Fruit fly (Drosophila melanogaster) ovary, adult (tissue): ENCODE measurements around the gene ntc.

Source experiments
- CG17801 ChIP-seq: fragments of 200-800 bp; optimal IDR thresholded peaks from 2 replicates; lab custom pipeline; 2019; ENCODE audit warnings: missing biosample characterization, mild to moderate bottlenecking, missing genetic modification characterization, moderate library complexity; ENCODE audit not compliant: partially characterized antibody

Gene ntc

DNA sequence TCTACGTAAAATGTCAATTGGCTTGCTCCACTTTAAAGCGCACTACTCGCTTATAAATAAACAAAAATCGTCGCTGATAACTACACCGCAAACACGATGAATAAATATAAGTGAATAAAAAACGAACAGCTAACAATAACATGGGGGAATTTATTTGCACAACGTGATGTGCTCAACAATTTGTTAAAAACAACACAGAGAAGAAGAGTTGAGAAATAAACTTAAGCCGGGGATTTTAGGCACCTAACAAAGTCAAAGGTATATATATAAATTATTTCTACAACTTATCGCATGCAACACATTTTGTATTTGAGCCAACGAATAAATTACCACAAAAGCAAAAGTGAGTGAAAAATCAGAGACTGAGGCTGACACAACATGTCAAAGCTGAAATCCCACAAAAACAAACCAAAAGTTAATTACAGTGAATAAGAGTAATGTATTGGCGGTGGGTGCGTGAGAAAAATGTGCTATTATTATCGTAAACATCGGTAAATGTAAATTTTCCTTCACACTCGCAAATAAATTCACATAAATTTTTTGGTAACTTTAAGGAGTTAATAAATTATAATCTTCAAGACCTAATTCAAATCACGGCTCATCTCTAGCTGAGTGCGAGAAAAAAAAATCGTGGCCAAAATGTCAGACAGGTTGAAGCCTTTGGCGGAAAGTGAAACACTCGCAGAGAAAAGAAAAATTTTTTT is 33.8 kb downstream of the ntc start:
- peak; percentile 7 for TF ChIP-seq CG17801 (GFP tag; lab: Kevin White, UChicago)

DNA sequence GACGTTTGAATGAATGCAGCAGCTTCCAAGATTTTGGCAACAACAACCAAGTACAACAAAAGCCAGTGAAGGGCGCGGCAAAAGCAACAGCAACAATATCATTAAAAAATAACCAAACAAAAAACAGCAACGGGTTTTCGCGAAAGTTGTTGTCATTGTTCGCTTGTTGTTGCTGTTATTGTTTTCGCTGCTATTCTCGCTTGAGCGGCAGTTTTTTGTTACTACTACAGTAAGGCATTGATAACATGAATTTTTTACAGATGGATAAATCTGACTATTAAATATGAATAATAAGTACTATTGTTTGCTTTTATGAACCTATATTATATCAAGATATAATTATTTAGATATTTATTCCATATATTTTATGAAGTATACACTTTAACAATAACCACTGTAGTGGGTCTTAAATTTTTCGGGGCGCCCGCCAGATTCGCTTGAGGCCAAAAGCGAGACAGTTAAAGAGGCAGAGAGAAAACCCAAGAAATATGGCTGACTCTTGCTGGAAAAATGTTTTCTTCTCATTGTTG is 34.8 kb downstream of the ntc start:
- TF ChIP-seq CG17801 (GFP tag; lab: Kevin White, UChicago) = peak; percentile 87

DNA sequence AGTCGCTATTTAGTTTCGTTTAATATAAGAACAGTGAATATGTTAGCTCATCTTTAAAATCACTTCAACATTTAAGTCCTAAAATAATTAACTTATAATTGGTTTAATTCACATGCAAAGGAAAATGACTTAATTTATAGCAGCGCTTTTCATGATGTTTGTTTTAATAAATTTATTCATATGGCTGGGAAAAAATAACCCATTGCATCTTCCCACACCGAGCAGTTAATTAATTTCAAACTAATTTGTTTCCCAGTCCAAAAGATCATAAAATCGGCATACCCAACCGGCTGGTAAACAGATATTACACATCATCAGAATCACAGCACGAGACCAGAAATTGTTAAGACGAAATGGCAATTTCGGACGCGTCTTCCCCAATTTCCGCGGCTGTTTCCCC is 35.4 kb downstream of the ntc start:
- TF ChIP-seq CG17801 (GFP tag; lab: Kevin White, UChicago) = no peak

DNA sequence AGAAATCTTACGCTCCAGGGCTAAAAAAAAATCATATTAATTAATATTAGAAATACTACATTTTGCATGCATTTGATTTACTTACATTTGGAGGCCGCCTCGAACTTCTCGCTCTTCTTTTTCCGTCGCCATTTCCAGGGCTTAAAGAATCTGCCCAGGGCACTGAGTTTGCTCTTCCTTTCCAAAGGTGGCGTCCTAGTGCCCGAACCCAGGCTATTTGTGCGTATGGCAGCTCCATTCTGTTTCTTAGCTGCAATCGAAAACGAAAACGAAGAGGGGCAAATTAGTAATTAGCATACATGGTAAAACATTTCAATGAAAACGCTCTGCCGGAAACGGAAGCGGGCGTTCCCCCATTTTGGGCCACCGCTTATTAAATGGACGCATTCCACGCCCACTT is 37.1 kb downstream of the ntc start:
- TF ChIP-seq CG17801 (GFP tag; lab: Kevin White, UChicago) = no peak

DNA sequence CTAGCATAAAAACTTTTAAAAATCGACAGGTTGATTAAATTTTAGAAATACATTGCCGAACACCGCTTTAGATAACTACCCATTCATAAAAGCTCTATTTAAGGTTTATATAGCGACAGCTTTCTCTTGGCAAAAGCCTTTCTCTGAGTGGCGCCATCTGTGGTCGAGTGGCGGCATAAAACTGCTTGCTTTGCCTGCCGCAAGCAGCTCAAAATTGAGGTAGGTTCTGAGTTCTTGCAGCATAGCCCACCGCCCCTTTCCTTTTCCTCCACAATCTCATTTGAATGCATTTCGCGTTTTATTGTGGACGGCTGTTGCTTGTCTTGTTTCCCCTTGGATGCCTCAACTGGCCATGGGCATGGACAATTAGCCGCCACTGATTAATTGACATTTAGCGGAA is 38.4 kb downstream of the ntc start:
- no peak for TF ChIP-seq CG17801 (GFP tag; lab: Kevin White, UChicago)

DNA sequence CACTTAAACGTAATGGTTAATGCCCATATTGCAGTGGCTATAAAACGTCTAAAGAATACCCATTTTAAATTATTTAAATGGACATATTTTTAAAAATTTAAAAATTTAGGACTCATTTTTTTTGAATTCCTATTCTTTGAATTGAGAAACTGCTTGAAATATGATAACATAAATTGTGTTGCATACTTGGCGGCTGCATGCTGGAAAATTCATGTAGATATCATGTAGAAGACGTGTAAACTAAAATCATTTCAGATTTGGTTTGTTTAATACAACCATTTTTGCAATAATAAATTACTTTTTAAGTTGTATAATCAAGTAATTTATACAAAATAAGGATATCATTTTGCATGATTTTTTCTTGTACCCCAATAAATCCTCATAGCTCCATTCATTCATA is 39.6 kb downstream of the ntc start:
- no peak for TF ChIP-seq CG17801 (GFP tag; lab: Kevin White, UChicago)

DNA sequence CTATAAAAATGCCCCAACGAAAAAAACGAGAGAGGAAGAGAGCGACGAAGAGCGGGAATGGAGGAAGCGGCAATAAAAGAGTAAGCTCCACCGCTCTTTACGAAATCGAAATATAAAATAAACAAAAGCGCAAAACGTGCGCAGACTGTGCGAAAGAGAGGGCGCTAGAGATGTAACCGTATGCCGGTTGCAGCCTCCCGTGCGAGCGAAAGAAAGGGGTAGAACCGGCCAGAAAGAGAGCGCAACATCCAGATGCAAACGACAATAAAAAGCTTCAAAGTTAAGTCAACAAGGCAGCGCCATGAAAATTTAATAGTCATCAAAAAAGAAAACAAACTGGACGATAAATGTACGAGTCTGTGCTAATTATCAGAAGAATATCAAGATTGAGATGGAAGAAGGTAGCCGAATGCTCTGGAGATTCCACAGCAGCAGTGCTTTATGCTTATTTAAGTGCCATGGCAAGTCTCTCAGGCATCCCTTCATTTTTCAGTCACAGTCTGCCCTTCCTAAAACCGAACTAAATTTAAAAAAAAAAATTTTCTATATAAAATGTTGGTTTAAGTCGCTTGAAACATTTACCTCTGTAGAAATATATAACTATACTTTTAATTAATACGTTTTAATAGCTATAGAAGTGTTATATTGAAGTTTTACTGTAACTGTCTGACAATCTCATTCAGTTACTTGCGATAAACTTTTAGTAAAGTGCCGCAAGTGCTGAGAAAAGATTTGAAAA is 40.3 kb downstream of the ntc start:
- no peak for TF ChIP-seq CG17801 (GFP tag; lab: Kevin White, UChicago)

DNA sequence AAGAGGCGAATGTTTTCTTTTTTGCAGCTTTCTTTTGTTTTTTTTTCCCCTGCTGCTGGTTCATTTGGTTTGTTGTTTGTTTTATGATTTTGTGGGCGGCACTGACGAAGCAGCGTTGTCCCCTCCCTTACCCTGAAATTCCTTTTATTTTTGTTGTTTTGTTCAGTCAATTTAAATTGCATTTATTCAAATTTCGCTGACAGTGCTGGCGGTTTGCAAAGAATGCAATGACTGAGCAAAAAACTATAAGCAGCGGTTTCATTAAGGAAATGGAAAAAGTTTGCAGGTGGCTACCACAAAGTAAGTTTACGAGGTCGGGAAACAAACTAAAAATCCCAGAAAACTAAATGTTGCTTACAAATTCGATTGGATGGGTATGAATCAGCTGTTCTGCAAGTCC is 41.9 kb downstream of the ntc start:
- TF ChIP-seq CG17801 (GFP tag; lab: Kevin White, UChicago) = no peak

DNA sequence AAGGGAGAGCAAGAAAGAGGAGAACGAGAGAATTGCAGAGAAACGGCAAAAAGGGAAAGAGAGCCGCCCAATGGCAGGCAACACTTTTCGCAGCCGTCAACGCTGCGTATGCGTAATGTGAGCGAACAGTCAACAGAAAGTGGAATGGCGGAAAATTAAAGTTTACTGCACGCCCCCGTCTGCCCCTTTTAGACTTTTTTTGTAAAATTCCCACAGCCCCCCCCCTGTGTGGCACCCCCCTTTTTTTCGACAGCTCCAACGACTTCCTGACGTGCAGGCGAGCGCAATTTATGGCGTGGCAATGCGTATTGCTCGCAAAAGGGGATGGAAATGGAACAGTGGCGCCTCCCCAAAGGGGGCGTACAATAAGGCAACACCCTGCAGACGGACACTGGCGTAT is 42.9 kb downstream of the ntc start:
- no peak for TF ChIP-seq CG17801 (GFP tag; lab: Kevin White, UChicago)

DNA sequence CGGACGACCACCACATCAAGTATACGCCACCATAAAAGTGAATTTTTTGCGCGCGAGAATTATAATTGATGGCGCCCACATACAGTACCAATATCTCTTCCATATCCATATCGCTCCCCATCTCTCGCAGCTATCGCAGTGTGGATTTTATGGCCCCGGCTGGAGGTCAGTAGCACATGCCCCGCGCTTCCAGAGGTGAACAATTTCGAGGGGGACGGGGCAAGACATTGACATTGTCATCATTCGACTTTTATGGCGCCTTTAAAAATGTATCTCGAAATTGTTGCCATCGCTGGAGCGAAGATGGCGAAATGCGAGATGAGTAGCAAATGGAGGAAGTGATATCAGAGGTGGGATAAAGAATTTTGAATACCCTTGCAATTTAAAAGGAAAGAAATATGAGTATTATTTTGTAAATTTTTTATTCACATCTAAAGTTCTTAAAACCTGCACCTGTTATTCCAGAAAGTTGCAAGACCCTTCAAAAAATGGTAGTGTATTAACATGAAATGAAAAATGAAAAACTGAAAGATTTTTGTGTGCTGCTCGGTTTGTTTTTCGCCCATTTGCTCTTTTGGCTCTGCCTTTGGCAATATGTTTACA is 45.8 kb downstream of the ntc start:
- no peak for TF ChIP-seq CG17801 (GFP tag; lab: Kevin White, UChicago)

DNA sequence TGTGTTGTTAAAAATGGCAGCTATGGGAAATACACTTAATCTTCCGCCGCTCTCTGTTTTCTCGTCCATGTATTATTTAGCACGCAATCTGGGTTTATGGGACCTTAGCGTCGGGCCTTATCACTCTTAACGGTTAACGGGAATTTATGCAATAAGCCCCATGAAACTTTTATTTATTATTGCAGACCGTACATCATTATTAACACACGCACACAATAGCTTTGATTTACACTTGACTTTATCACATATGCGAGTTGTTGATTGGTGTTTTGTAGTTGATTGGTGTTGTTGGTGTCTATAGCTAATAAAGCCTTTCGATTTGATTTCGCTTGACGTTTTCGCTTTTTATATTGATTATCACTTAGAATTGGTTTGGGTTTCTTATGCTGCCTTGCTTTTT is 47.7 kb downstream of the ntc start:
- TF ChIP-seq CG17801 (GFP tag; lab: Kevin White, UChicago) = no peak

DNA sequence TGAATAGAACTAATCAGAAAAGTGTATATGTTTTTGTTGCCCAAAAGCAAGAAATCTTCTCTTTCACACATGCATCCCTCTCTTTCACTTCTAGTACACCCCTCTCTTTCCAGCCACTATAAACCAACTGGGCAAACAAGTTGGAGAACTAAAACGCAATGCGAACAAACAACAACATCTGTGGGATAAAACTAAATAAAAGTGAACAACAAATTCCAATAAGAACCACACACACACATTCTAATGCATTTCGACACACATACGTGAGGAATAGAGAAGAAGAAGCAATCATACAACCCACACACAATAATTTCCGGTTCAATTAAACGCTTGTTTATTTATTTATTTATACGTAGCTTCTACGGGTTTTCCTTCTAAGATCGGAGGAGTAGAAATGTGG is 50.5 kb downstream of the ntc start:
- no peak for TF ChIP-seq CG17801 (GFP tag; lab: Kevin White, UChicago)

DNA sequence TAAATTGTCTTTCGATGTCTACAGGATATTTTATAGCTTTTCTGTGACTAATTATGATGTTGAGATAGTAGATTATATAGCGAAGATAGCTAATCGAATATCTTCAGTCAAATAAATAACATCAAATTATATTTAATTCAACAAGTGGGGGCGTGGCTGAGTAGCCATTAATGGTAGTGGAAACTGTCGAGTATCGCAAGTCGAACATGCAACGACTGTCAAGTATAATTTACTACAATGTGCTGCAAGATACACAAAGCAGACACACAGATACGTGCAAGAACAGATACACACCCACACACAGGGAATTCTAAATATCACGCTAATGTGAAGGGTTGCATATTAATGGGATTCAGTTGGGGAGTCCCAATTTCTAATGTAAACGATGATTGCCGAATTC is 51.2 kb downstream of the ntc start, which contains the start of gene ppk27:
Gene ppk27 (minus strand): TSS at position 101 of the 400 bp plus-strand sequence.
- no peak for TF ChIP-seq CG17801 (GFP tag; lab: Kevin White, UChicago)
